Worm (Caenorhabditis elegans): ENCODE measurements around the gene mrpl-41.

- TF ChIP-seq lin-39 (tag; optimal IDR thresholded peaks at IDR 0.05), result no peak
- TF ChIP-seq aly-2 (tag; optimal IDR thresholded peaks at IDR 0.05), result no peak
Measured at ce11 chrII:321183-321582, 32.4 kb downstream of the mrpl-41 start.
